Worm (Caenorhabditis elegans): ENCODE data around the gene kin-36.

ce11 chrIV:4667835-4668234 lies 11.0 kb upstream of the kin-36 start:
- TF ChIP-seq ama-1 (optimal IDR thresholded peaks at IDR 0.05), result no peak
- TF ChIP-seq lin-13 (GFP tag; optimal IDR thresholded peaks at IDR 0.05), result no peak
- TF ChIP-seq snpc-4 (tag; optimal IDR thresholded peaks at IDR 0.05), result no peak
- no peak for TF ChIP-seq unc-55 (GFP tag; optimal IDR thresholded peaks at IDR 0.05)
- no peak for TF ChIP-seq unc-62 (GFP tag; optimal IDR thresholded peaks at IDR 0.05)
- no peak for TF ChIP-seq skn-1 (tag; optimal IDR thresholded peaks at IDR 0.05)
- no peak for TF ChIP-seq nhr-23 (tag; optimal IDR thresholded peaks at IDR 0.05)
- TF ChIP-seq nhr-12 (tag; optimal IDR thresholded peaks at IDR 0.05), result no peak
- TF ChIP-seq sem-4 (tag; optimal IDR thresholded peaks at IDR 0.05), result no peak
- TF ChIP-seq ztf-11 (tag; optimal IDR thresholded peaks at IDR 0.05), result no peak
- no peak for TF ChIP-seq alr-1 (tag; optimal IDR thresholded peaks at IDR 0.05)
- no peak for TF ChIP-seq ceh-16 (tag; optimal IDR thresholded peaks at IDR 0.05)
- TF ChIP-seq lsy-2 (tag; optimal IDR thresholded peaks at IDR 0.05), result no peak

All from whole organism, L2 larva.